Worm (Caenorhabditis elegans): Measurements from ENCODE around the gene skpo-2.
A peak's percentile ranks its signal among the peaks of the same experiment; 100 is the strongest.

skpo-2 gene

DNA sequence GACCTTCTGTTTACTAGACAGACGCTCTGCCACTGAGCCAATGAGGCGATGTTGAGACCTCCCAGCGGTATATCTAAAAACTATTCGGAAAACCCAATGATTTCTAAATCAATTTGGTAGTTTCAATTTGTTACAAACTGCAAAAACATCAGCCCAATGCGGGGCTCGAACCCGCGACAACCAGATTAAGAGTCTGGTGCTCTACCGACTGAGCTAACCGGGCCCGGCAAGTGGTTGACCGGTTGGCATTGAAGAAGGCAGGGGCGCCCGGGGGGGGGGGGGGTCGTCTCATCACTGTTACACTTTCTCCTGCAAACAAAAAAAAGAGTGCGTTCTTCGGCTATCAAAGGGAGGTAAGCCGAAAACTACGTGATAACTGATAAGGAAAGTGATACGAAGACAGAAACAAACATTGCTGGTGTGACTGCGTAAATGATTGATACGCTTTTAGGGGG, 3.0 kb upstream of the skpo-2 start (continued):
- TF ChIP-seq arid-1 (GFP tag; conservative IDR thresholded peaks at IDR 0.05) (no peak), lim-7 (GFP tag; IDR thresholded peaks at IDR 0.05) (peak; percentile 72; the same call in 1 of the 2 replicates), ceh-44 (GFP tag; IDR thresholded peaks at IDR 0.05) (peak; percentile 54; the same call in 1 of the 2 replicates), mxl-3 (GFP tag; optimal IDR thresholded peaks at IDR 0.05) (peak; percentile 38), snpc-4 (tag; optimal IDR thresholded peaks at IDR 0.05) (no peak), daf-19 (GFP tag; conservative IDR thresholded peaks at IDR 0.05) (no peak; the same call in 1 of the 2 replicates), hif-1 (tag; optimal IDR thresholded peaks at IDR 0.05) (peak in 1 of 2 experiments; percentile 52), zfp-3 (GFP tag; conservative IDR thresholded peaks at IDR 0.05) (peak; percentile 73; the same call in 1 of the 2 replicates), vab-7 (GFP tag; IDR thresholded peaks at IDR 0.05) (peak; percentile 84), ama-1 (optimal IDR thresholded peaks at IDR 0.05) (no peak), egl-43 (GFP tag; IDR thresholded peaks at IDR 0.05) (peak; percentile 87), madf-5 (GFP tag; IDR thresholded peaks at IDR 0.05) (peak; percentile 58 to 81; a peak in 2 of 4 replicates), T26A8.4 (GFP tag; IDR thresholded peaks at IDR 0.05) (peak; percentile 74), gei-8 (GFP tag; optimal IDR thresholded peaks at IDR 0.05) (peak; percentile 91), zip-2 (tag; optimal IDR thresholded peaks at IDR 0.05) (no peak), sdz-12 (GFP tag; optimal IDR thresholded peaks at IDR 0.05) (peak; percentile 40), dmd-6 (GFP tag; IDR thresholded peaks at IDR 0.05) (peak; percentile 81), F49E8.2 (tag; optimal IDR thresholded peaks at IDR 0.05; ENCODE audit: borderline replicate concordance) (peak; percentile 8), jun-1 (tag; optimal IDR thresholded peaks at IDR 0.05) (no peak), lin-15B (tag; optimal IDR thresholded peaks at IDR 0.05) (no peak), hlh-30 (tag; optimal IDR thresholded peaks at IDR 0.05; ENCODE audit: insufficient read depth) (peak; percentile 30), pqm-1 (tag; optimal IDR thresholded peaks at IDR 0.05) (peak; percentile 67), hlh-11 (tag; optimal IDR thresholded peaks at IDR 0.05) (peak; percentile 81), ces-1 (GFP tag; optimal IDR thresholded peaks at IDR 0.05) (no peak), R02D3.7 (tag; optimal IDR thresholded peaks at IDR 0.05) (no peak), pha-4 (GFP tag; IDR thresholded peaks at IDR 0.05) (peak; percentile 85), pha-4 (tag; optimal IDR thresholded peaks at IDR 0.05) (no peak), nhr-48 (tag; optimal IDR thresholded peaks at IDR 0.05) (peak; percentile 4), unc-62 (GFP tag; optimal IDR thresholded peaks at IDR 0.05 in 1 of 2) (no peak), unc-62 (tag; optimal IDR thresholded peaks at IDR 0.05) (no peak), F10B5.3 (tag; optimal IDR thresholded peaks at IDR 0.05) (no peak), ZK337.2 (GFP tag; IDR thresholded peaks at IDR 0.05) (no peak), cey-2 (tag; optimal IDR thresholded peaks at IDR 0.05; ENCODE audit: borderline replicate concordance, insufficient read depth) (no peak), ceh-20 (GFP tag; IDR thresholded peaks at IDR 0.05) (peak; percentile 59; the same call in 1 of the 2 replicates), dmd-9 (GFP tag; IDR thresholded peaks at IDR 0.05) (peak; percentile 78), nhr-25 (tag; optimal IDR thresholded peaks at IDR 0.05; ENCODE audit: borderline replicate concordance, insufficient read depth) (no peak), Y48G9A.11 (GFP tag; IDR thresholded peaks at IDR 0.05) (peak; percentile 84), nhr-102 (tag; optimal IDR thresholded peaks at IDR 0.05) (peak; percentile 50), madf-9 (GFP tag; conservative IDR thresholded peaks at IDR 0.05) (peak; percentile 26; the same call in 1 of the 2 replicates), egl-27 (tag; optimal IDR thresholded peaks at IDR 0.05) (no peak), F37D6.2 (tag; optimal IDR thresholded peaks at IDR 0.05) (no peak), unc-39 (tag; optimal IDR thresholded peaks at IDR 0.05) (no peak), unc-130 (GFP tag; optimal IDR thresholded peaks at IDR 0.05) (peak; percentile 60), php-3 (GFP tag; IDR thresholded peaks at IDR 0.05) (peak; percentile 77), daf-16 (GFP tag; optimal IDR thresholded peaks at IDR 0.05) (peak; percentile 63 to 90), daf-16 (tag; optimal IDR thresholded peaks at IDR 0.05) (peak; percentile 76), mdl-1 (tag; optimal IDR thresholded peaks at IDR 0.05) (no peak), lin-38 (GFP tag; IDR thresholded peaks at IDR 0.05) (peak; percentile 81), F44E2.7 (GFP tag; IDR thresholded peaks at IDR 0.05) (peak; percentile 77; the same call in 1 of the 2 replicates), F26F4.8 (GFP tag; conservative IDR thresholded peaks at IDR 0.05) (peak; percentile 81)
